Worm (Caenorhabditis elegans) whole organism, L4 larva: ENCODE data around the gene nasp-1.

Experiments
- F49E8.2 ChIP-seq: sonication (generic microtip); optimal IDR thresholded peaks from 2 replicates; lab custom pipeline; 2016; ENCODE audit warnings: missing compliant biosample characterization, mild to moderate bottlenecking, missing genetic modification characterization, borderline replicate concordance
- aha-1 ChIP-seq: fragments of 150-350 bp; peaks from one replicate; lab custom pipeline; 2014; ENCODE audit warnings: missing biosample characterization, missing genetic modification characterization
- ama-1 ChIP-seq: fragments of 150-350 bp; optimal IDR thresholded peaks from 2 replicates; lab custom pipeline; 2014; ENCODE audit warnings: inconsistent platforms, mixed read lengths
- ceh-82 ChIP-seq: sonication (generic microtip); optimal IDR thresholded peaks from 2 replicates; lab custom pipeline; 2017; ENCODE audit warnings: missing biosample characterization, missing genetic modification characterization
- cey-2 ChIP-seq: sonication (generic microtip); optimal IDR thresholded peaks from 3 replicates; lab custom pipeline; 2017; ENCODE audit warnings: missing genetic modification characterization, mild to moderate bottlenecking, missing compliant biosample characterization, antibody characterized with exemption, borderline replicate concordance; ENCODE audit not compliant: insufficient read depth
- fos-1 ChIP-seq: fragments of 150-350 bp; optimal IDR thresholded peaks from 2 replicates; lab custom pipeline; 2014; ENCODE audit warnings: missing biosample characterization, missing genetic modification characterization
- lin-13 ChIP-seq: fragments of 150-350 bp; optimal IDR thresholded peaks from 2 replicates; lab custom pipeline; 2014; ENCODE audit warnings: missing biosample characterization, missing genetic modification reagents, missing genetic modification characterization
- php-3 ChIP-seq: fragments of 200-800 bp; sonication (Bioruptor generic); IDR thresholded peaks from 2 replicates; pipeline ENCODE4 v1.3.6; 2022; ENCODE audit warnings: missing genetic modification reagents, missing genetic modification characterization, missing compliant biosample characterization
- zag-1 ChIP-seq: fragments of 150-350 bp; optimal IDR thresholded peaks from 2 replicates; lab custom pipeline; 2014; ENCODE audit warnings: missing biosample characterization, missing genetic modification characterization

DNA sequence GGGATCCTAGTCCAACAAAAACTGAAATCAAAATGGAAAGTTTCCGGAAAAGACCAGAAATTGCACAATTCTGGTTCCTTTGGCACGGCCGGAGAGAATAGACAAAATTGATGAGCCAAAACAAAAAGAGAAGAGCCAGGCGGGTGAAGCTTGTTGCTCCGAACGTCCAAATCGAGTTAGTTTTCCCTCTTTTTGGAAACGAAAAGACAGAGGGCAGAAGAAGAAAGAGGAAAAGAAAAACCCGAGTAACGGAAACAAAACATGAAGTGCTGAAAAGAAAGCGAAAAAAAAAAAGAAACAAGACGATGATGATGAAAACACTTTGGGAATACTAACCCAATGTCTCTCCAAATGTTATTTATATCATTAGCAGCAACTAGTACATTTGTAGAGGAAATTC is 14.8 kb upstream of the nasp-1 start:
- TF ChIP-seq ama-1 (lab: Kevin White, UChicago), result no peak
- no peak for TF ChIP-seq php-3 (GFP tag; lab: Robert Waterston, UW)
- TF ChIP-seq lin-13 (GFP tag; lab: Kevin White, UChicago), result no peak
- no peak for TF ChIP-seq ceh-82 (tag; lab: Kevin White, UChicago)
- no peak for TF ChIP-seq fos-1 (tag; lab: Kevin White, UChicago)
- no peak for TF ChIP-seq cey-2 (tag; lab: Kevin White, UChicago)
- TF ChIP-seq F49E8.2, result no peak
- TF ChIP-seq aha-1, result no peak
- no peak for TF ChIP-seq zag-1 (tag; lab: Kevin White, UChicago)
